Worm (Caenorhabditis elegans): Measurements from ENCODE around the gene T28A11.16.

Gene T28A11.16

DNA sequence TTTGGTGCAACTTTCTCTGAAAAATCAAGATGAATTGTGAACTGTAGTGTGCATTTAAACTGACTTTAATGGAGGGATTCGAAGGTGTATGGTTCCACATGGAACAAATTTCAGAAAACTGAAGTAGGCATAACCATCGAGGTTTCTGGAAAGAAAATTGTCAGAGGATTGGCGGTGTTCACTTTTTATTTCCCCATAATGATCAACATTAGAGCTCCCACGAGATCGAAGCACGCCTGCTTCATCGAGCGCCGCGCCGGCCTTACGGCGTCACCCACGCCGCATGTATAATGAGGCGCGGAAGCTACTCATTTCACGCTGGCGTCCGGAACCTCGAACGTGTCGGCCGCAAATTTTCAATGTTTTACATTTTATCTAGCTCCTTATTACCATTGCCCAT is 29.1 kb upstream of the T28A11.16 start:
- TF ChIP-seq aha-1 (tag) (peak; percentile 34), jun-1 (tag; optimal IDR thresholded peaks at IDR 0.05) (no peak), lin-1 (GFP tag; IDR thresholded peaks at IDR 0.05) (no peak), tra-1 (GFP tag; IDR thresholded peaks at IDR 0.05) (no peak), Y75B8A.6 (GFP tag; IDR thresholded peaks at IDR 0.05) (no peak), mdl-1 (tag; optimal IDR thresholded peaks at IDR 0.05) (no peak), lin-29 (GFP tag; IDR thresholded peaks at IDR 0.05) (no peak), nhr-6 (tag; optimal IDR thresholded peaks at IDR 0.05) (no peak), ceh-62 (tag; optimal IDR thresholded peaks at IDR 0.05) (no peak), madf-5 (GFP tag; IDR thresholded peaks at IDR 0.05) (0 out of 4 replicates have a peak, but pooled peaks of 1 of the 2 experiments have one; percentile 13), nhr-76 (tag; optimal IDR thresholded peaks at IDR 0.05) (no peak)

DNA sequence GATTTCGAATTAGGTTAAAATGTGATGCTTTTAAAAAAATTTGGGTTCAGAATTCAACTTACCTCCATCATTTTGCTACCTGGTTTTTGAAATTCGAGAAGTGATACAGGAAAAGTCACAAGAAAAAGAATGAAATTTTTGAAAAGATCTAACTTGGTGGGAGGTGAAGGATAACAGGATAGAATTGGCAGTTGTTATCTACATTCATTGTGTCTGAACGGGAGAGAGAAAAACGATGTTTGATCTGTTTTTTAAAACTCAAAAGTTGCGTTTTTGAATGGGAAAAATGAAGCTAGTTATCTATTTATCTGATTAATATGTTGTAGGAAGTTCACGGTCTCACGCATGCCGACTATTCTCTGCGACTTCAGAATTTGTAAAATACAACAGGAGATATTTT is 28.3 kb upstream of the T28A11.16 start, which contains the start of gene F35F10.7:
Gene F35F10.7, minus strand, starts transcription at position 101 of the 400 bp plus-strand sequence.
- TF ChIP-seq T20F7.1 (GFP tag; optimal IDR thresholded peaks at IDR 0.05) (no peak), daf-16 (GFP tag; optimal IDR thresholded peaks at IDR 0.05) (no peak), daf-16 (tag; optimal IDR thresholded peaks at IDR 0.05) (no peak), aly-2 (tag; optimal IDR thresholded peaks at IDR 0.05) (no peak), mdl-1 (tag; optimal IDR thresholded peaks at IDR 0.05) (no peak), madf-5 (GFP tag; IDR thresholded peaks at IDR 0.05) (no peak), cey-2 (tag; optimal IDR thresholded peaks at IDR 0.05; ENCODE audit: borderline replicate concordance, insufficient read depth) (no peak), Y105C5A.15 (GFP tag; IDR thresholded peaks at IDR 0.05) (no peak), D1046.2 (GFP tag; IDR thresholded peaks at IDR 0.05) (no peak), nhr-76 (tag; optimal IDR thresholded peaks at IDR 0.05) (no peak), lsy-2 (tag; optimal IDR thresholded peaks at IDR 0.05) (no peak), hif-1 (tag; optimal IDR thresholded peaks at IDR 0.05) (no peak), ceh-82 (tag; optimal IDR thresholded peaks at IDR 0.05) (no peak), ceh-28 (tag; optimal IDR thresholded peaks at IDR 0.05) (no peak), nhr-77 (tag; optimal IDR thresholded peaks at IDR 0.05) (no peak), ZK337.2 (GFP tag; IDR thresholded peaks at IDR 0.05) (no peak), zip-11 (GFP tag; IDR thresholded peaks at IDR 0.05) (no peak), lin-39 (tag; optimal IDR thresholded peaks at IDR 0.05) (no peak)

DNA sequence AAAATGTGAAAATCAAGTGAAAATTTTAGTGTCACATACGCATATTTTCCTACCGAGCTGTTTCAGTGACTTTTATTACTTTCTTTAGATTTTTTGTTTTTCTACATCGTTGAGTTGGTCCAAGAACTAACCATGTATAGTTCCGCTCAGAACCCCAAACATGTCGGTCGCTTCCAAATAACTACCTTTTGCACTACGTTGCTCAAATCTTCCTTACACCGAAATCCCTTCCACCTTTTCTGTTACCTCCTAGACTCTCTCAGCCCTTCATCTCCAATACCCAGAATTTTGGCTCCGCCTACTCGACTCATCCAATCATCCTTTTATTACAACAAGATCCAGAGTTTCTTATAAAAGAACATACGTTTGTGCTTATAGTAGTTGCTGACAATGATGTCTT is 25.6 kb upstream of the T28A11.16 start, which contains the start of gene F35F10.5:
Gene F35F10.5, plus strand, starts transcription at position 301 of the 400 bp plus-strand sequence.
- peak in 1 of 2 experiments; percentile 25 for TF ChIP-seq unc-62 (GFP tag; optimal IDR thresholded peaks at IDR 0.05 in 1 of 2)
- TF ChIP-seq unc-62 (tag; optimal IDR thresholded peaks at IDR 0.05), result no peak
- no peak for TF ChIP-seq F10B5.3 (tag; optimal IDR thresholded peaks at IDR 0.05)
- peak; percentile 49 for TF ChIP-seq aha-1 (tag)
- TF ChIP-seq ZK337.2 (GFP tag; IDR thresholded peaks at IDR 0.05), result 0 out of 2 replicates have a peak, but pooled peaks have one; percentile 24
- no peak for TF ChIP-seq daf-12 (tag; optimal IDR thresholded peaks at IDR 0.05)

DNA sequence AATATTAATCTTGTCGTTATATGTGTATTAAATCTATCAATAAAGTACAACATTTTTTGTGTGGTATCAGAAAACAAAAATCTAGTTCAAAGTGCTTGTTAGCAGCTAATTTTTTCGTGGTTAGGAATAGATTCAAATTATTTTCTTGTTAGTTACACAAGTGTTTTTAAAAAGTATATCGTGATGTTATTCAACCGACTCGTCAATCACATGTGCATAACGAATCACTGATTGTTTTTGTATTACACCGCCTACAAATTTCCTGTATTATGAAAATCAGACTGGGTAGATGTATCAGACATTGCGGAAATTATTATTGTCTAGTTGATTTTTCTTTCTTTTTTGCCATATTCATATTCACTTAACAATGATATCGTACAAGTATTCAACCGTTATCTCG is 23.9 kb upstream of the T28A11.16 start, which contains the start of gene str-64:
Gene str-64, plus strand, starts transcription at position 301 of the 400 bp plus-strand sequence.
- TF ChIP-seq zip-2 (tag; optimal IDR thresholded peaks at IDR 0.05) (no peak), unc-62 (GFP tag; optimal IDR thresholded peaks at IDR 0.05 in 1 of 2) (peak in 1 of 2 experiments; percentile 73), unc-62 (tag; optimal IDR thresholded peaks at IDR 0.05) (no peak), aha-1 (tag) (peak; percentile 18), nhr-10 (tag; optimal IDR thresholded peaks at IDR 0.05) (no peak), lin-13 (GFP tag; optimal IDR thresholded peaks at IDR 0.05) (no peak), mes-2 (tag; optimal IDR thresholded peaks at IDR 0.05; ENCODE audit: poor library complexity, severe bottlenecking) (no peak)

DNA sequence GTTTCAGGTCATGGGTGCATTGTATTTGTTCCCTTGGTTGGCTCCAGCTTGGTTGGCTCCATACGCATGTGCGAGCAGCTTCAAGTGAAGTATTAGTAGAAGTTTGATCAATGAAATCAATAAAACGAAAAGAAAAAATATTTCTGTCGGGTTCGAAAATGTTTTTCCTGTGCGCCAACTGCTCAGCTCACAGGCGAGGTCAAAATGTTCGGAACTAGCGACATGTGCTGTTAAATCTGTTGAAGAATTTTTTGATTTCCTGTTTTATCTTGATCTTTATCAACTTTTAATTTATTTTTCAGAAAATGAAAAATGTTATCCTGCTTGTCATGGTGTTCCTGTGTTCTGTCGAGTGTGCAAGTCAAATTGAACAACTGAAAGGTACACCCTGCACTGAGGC is 22.5 kb upstream of the T28A11.16 start, which contains the start of gene T28A11.25:
Gene T28A11.25, plus strand, starts transcription at position 301 of the 400 bp plus-strand sequence.
- peak in 1 of 2 experiments; percentile 33 for TF ChIP-seq daf-16 (GFP tag; optimal IDR thresholded peaks at IDR 0.05)
- TF ChIP-seq daf-16 (tag; optimal IDR thresholded peaks at IDR 0.05), result no peak
- no peak for TF ChIP-seq snpc-1.2 (GFP tag; IDR thresholded peaks at IDR 0.05)
